Fruit fly (Drosophila melanogaster): ENCODE results near the gene Rint1.

DNA sequence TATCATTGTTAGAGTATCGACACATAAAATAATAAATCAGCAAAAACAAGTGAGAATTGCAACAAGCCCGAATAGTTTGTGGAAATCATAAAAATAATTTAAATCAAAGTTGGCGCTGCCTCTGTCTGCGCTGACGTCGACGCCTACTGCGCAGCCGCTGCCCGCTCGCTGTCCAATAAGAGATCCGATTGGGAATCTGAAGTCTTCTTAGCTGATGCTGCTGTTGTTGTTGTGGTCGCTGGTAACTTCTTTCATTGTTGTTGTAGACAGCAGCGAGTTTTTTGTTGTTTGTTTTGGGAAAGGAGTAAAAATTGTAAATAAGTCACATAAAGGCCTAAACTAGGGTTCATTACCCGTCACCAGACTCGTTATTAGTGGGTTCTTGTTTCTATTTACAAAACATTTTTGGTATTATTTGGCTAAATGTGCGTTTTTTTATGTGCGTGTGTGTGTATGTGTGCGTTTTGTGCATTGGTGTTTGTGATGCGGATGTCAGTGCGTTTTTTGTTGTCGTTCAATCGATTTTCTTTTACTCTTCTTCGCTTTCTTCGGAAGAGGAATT is 41.4 kb downstream of the Rint1 start:
- TF ChIP-seq EcR (GFP tag; optimal IDR thresholded peaks at IDR 0.05) (no peak), CG34367 (tag; optimal IDR thresholded peaks at IDR 0.05) (no peak), Ets98B (GFP tag; IDR thresholded peaks at IDR 0.05) (no peak), CG32121 (GFP tag; IDR thresholded peaks at IDR 0.05) (no peak), CG4496 (GFP tag; IDR thresholded peaks at IDR 0.05) (no peak), Snoo (tag; optimal IDR thresholded peaks at IDR 0.05) (no peak), gl (tag; optimal IDR thresholded peaks at IDR 0.05) (no peak), CG17806 (tag; optimal IDR thresholded peaks at IDR 0.05) (no peak), fd96Ca (GFP tag; IDR thresholded peaks at IDR 0.05) (no peak), D1 (tag; optimal IDR thresholded peaks at IDR 0.05) (no peak), rn (GFP tag; IDR thresholded peaks at IDR 0.05) (no peak), Pif1B (GFP tag; optimal IDR thresholded peaks at IDR 0.05) (no peak), CG15710 (tag; optimal IDR thresholded peaks at IDR 0.05) (no peak)

All from whole organism, pupa.